Fruit fly (Drosophila melanogaster): ENCODE measurements around the gene ssp2.

Gene ssp2

dm6 chr3L:13993233-13993741 lies 28.3 kb downstream of the ssp2 start, which contains the start of gene CG17364:
TSS of gene CG17364 (minus strand) at chr3L:13993400.
- no peak for TF ChIP-seq CTCF (optimal IDR thresholded peaks at IDR 0.05)

dm6 chr3L:13993742-13994719 lies 29.0 kb downstream of the ssp2 start, which contains the start of gene CtsK1:
TSS of gene CtsK1 (plus strand) at chr3L:13994231.
- TF ChIP-seq CTCF (optimal IDR thresholded peaks at IDR 0.05), result no peak
- TF ChIP-seq CG8478 (optimal IDR thresholded peaks at IDR 0.05), result no peak

DNA sequence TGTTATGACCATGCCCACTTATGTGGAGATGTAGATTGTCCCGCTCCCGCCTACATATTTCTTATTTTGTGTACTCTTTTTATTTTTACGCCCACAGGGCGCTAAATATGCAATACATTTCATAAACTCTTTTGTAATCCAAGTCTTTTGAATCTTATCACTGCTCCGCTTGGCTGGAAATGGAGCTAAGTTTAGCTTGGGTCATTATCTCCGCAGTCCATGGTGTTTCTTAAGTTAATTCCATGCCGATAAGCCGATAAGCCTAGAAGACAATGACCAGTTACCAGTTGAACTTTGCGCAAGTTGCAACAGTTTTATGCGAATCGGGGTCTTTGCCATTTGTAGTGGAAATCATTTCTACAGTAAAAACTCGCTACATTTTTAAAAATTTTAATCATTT lies 31.4 kb downstream of the ssp2 start:
- TF ChIP-seq CG8478 (optimal IDR thresholded peaks at IDR 0.05), result no peak
- TF ChIP-seq CTCF (optimal IDR thresholded peaks at IDR 0.05), result no peak

- no peak for TF ChIP-seq CTCF (optimal IDR thresholded peaks at IDR 0.05)
- TF ChIP-seq CG8478 (optimal IDR thresholded peaks at IDR 0.05), result no peak
Measured at dm6 chr3L:13996992-13997391, 32.0 kb downstream of the ssp2 start, which contains the start of gene CG17361. TSS of gene CG17361 (plus strand) at chr3L:13997191.

DNA sequence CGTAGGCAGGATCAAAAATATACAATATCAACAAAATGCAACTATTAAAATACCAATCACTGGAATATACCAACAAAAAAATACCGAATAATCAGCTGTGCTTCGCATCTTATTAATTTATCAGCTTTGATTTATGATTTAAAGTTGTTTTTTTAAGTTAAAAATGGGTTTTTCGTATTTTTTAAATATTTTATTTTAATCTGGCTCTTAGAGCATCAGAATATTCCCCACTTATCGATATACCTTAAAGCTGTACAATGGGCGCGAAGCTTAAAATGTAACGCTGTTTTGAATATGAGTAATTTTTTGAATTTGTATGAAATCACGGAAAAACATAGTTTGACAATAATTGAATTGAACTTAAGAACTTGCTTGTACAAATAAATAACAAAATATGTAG lies 34.2 kb downstream of the ssp2 start, which contains the start of gene CG17359:
Gene CG17359, minus strand, starts transcription at position 48 of the 400 bp plus-strand sequence.
- TF ChIP-seq CTCF (optimal IDR thresholded peaks at IDR 0.05) (no peak), CG8478 (optimal IDR thresholded peaks at IDR 0.05) (no peak)

DNA sequence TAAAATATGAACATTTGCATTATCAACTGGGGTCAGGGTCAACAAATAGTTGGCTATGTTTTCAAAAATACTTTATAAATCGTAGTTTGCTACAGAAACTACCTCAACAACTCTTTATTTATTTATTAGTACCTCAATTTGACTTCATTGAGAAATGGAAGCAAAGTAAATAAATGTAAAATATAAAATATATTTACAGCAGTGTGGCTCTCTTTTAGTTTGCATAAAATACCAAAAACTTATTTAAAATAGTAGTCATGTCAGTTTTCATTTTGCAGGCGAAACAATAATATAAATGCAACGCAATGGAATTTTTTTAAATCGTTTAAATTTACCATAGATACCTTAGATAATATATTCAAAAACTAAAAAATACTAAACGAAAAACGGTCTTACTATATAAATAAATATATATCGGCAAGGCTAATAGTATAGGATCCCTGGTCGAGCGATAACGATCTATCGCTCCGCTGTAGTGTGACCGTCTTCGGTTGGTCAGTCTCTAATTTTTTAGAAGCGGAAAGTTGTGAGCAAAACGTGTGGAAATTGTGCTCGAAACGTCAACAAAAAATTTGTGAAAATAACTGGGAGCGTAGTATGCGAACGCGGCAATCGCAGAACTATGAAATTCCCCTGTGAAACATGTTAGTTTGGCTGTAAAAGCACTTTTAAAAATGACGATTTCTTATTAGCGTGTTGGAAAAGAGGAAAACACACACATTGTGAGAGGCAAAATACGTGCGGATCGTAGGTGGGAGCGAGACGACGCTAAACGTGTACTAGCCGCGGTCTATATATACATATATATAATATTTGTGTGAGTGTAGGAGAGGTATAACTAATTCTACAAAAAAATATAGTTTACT lies 36.9 kb downstream of the ssp2 start, which contains the start of the genes Nprl3 and upSET:
Gene Nprl3, minus strand, starts transcription at position 223 of the 866 bp plus-strand sequence.
Gene upSET, plus strand, starts transcription at position 470 of the 866 bp plus-strand sequence.
- TF ChIP-seq CTCF (optimal IDR thresholded peaks at IDR 0.05) (no peak), CG8478 (optimal IDR thresholded peaks at IDR 0.05) (no peak)

- TF ChIP-seq CTCF (optimal IDR thresholded peaks at IDR 0.05), result peak in 1 of 2 experiments; percentile 4
- no peak for TF ChIP-seq CG8478 (optimal IDR thresholded peaks at IDR 0.05)
Measured at dm6 chr3L:14002524-14003135, 37.6 kb downstream of the ssp2 start.

DNA sequence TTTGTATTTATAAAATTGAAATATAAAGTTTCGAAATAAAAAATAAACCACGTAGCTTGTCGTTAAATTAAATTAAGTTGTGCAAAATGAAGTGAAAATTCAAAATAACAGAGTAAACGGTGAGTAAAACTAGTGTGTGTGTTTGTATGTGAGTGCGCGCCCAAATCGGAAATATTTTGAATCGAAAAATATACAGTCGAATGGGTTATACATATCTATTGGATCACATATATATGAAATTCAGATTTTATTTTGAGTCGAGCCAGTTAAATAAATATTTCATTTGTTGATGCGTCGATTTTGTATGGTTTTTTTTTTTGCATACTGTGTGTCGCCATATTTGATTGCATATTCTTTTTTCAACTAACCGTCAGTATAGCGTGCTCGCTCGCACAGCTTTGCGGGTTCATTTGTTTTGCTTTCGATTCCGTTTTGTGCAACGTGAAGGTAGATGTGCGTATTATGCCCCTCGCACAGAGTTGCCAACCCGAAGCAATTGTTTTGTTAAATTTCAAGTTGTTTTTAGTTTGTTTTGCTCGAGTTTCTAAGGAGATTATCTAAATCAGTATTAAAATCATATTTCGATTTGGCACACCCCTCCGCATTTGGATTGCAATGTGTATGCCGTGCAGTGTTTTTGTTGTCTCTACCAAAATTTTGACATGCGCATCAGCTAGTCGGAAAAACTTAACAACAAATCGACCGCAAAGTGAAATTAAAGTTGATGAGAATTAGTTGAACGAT lies 38.5 kb downstream of the ssp2 start:
- no peak for TF ChIP-seq CG8478 (optimal IDR thresholded peaks at IDR 0.05)
- TF ChIP-seq CTCF (optimal IDR thresholded peaks at IDR 0.05), result no peak

DNA sequence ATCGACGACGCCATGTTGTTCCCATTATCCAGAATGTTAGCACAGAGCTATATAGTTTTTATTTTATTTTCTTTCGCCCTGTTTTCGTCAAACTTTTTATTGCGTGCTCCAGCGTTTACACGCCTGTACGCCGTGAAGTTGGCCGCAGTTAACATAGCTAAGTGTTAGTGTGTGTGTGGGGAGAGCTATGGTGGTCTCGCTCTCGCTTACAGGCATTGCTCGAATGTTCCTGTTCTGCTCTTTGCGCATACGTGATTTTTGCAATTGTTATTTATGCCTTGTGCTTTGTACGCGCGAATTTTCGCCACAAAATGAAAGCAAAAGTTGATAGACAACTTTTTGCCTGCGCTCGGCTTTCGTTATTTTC lies 39.0 kb downstream of the ssp2 start:
- no peak for TF ChIP-seq CTCF (optimal IDR thresholded peaks at IDR 0.05)
- TF ChIP-seq CG8478 (optimal IDR thresholded peaks at IDR 0.05), result no peak

DNA sequence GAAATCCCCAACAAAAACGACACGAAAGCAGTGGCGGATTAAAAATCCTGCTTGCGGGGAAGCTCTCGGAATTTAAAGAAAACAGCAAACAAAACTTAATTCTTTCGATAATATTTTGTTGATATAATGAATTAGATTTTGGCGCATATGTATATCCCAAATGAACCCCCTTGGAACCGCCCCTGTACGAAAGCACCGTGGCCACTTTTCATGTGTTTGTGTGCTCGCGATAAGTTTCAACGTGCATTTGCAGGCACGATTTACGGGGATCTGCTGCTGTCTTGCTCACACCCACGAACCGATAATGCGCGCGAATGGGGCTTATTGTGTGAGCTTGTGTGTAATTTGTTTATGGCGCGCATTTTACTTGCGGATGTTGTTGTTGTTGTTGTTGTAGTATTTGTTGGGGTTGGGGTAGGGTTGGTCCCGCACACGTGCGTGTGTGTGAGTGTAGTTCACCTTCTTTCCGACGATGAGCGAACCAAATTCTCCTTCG lies 40.0 kb downstream of the ssp2 start:
- TF ChIP-seq CTCF (optimal IDR thresholded peaks at IDR 0.05) (no peak), CG8478 (optimal IDR thresholded peaks at IDR 0.05) (no peak)

- TF ChIP-seq CG8478 (optimal IDR thresholded peaks at IDR 0.05), result no peak
- no peak for TF ChIP-seq CTCF (optimal IDR thresholded peaks at IDR 0.05)
Measured at dm6 chr3L:14005627-14006287, 40.8 kb downstream of the ssp2 start.

- TF ChIP-seq CTCF (optimal IDR thresholded peaks at IDR 0.05), result no peak
- TF ChIP-seq CG8478 (optimal IDR thresholded peaks at IDR 0.05), result no peak
Measured at dm6 chr3L:14006704-14007126, 41.7 kb downstream of the ssp2 start.
